Fruit fly (Drosophila melanogaster) whole organism, embryonic: ENCODE data around the gene Cpr66Cb.

Source experiments
- Bdp1 ChIP-seq: fragments of 200-800 bp; sonication (Bioruptor generic); optimal IDR thresholded peaks from 3 replicates; lab custom pipeline; 2016; ENCODE audit warnings: missing biosample characterization, missing genetic modification characterization
- Blimp-1 ChIP-seq: fragments of 200-800 bp; sonication (Bioruptor generic); optimal IDR thresholded peaks from 3 replicates; lab custom pipeline; 2018; ENCODE audit warnings: missing biosample characterization, missing genetic modification characterization, mild to moderate bottlenecking, moderate library complexity, missing genetic modification reagents
- CG10979 ChIP-seq: fragments of 200-800 bp; sonication (Bioruptor generic); optimal IDR thresholded peaks from 2 replicates; lab custom pipeline; 2018; ENCODE audit warnings: missing biosample characterization, mild to moderate bottlenecking, missing genetic modification characterization, moderate library complexity
- CG12104 ChIP-seq: fragments of 200-800 bp; sonication (Bioruptor generic); optimal IDR thresholded peaks from 3 replicates; lab custom pipeline; 2016; ENCODE audit warnings: missing biosample characterization, missing genetic modification characterization
- CG12391 ChIP-seq: fragments of 200-800 bp; sonication (Bioruptor generic); optimal IDR thresholded peaks from 3 replicates; lab custom pipeline; 2018; ENCODE audit warnings: missing biosample characterization, mild to moderate bottlenecking, missing genetic modification characterization, moderate library complexity
- CG12769 ChIP-seq: fragments of 200-800 bp; sonication (Bioruptor generic); optimal IDR thresholded peaks from 2 replicates; lab custom pipeline; 2019; ENCODE audit warnings: missing biosample characterization, mild to moderate bottlenecking, missing genetic modification characterization, moderate library complexity
- CG13287 ChIP-seq: fragments of 200-800 bp; sonication (Bioruptor generic); IDR thresholded peaks from 2 replicates; pipeline ENCODE4 v1.3.6; 2022; ENCODE audit warnings: missing biosample characterization, missing genetic modification characterization; ENCODE audit not compliant: partially characterized antibody
- CG13624 ChIP-seq: fragments of 200-800 bp; sonication (Bioruptor generic); optimal IDR thresholded peaks from 2 replicates; lab custom pipeline; 2016; ENCODE audit warnings: missing biosample characterization, missing genetic modification characterization
- CG13775 ChIP-seq: fragments of 200-800 bp; sonication (Bioruptor generic); optimal IDR thresholded peaks from 3 replicates; lab custom pipeline; 2017; ENCODE audit warnings: missing biosample characterization, mild to moderate bottlenecking, missing genetic modification characterization
- CG14860 ChIP-seq: fragments of 200-800 bp; sonication (Bioruptor generic); IDR thresholded peaks from 3 replicates; pipeline ENCODE4 v1.3.6; 2022; ENCODE audit warnings: missing biosample characterization, missing genetic modification characterization; ENCODE audit not compliant: partially characterized antibody
- CG17186 ChIP-seq: fragments of 200-800 bp; sonication (Bioruptor generic); optimal IDR thresholded peaks from 3 replicates; lab custom pipeline; 2017; ENCODE audit warnings: missing biosample characterization, missing genetic modification reagents, missing genetic modification characterization
- CG18764 ChIP-seq: fragments of 200-800 bp; sonication (Bioruptor generic); optimal IDR thresholded peaks from 3 replicates; lab custom pipeline; 2016; ENCODE audit warnings: missing biosample characterization, missing genetic modification characterization
- CG30403 ChIP-seq: fragments of 200-800 bp; sonication (Bioruptor generic); optimal IDR thresholded peaks from 3 replicates; lab custom pipeline; 2016; ENCODE audit warnings: missing biosample characterization, missing genetic modification characterization
- CG34422 ChIP-seq: fragments of 200-800 bp; sonication (Bioruptor generic); IDR thresholded peaks from 3 replicates; pipeline ENCODE4 v1.3.6; 2022; ENCODE audit warnings: missing biosample characterization, missing genetic modification characterization
- CG3847 ChIP-seq: fragments of 200-800 bp; sonication (Bioruptor generic); IDR thresholded peaks from 2 replicates; pipeline ENCODE4 v1.3.6; 2022; ENCODE audit warnings: missing biosample characterization, missing genetic modification characterization
- CG6272 ChIP-seq: fragments of 200-800 bp; sonication (Bioruptor generic); IDR thresholded peaks from 2 replicates; pipeline ENCODE4 v1.3.6; 2022; ENCODE audit warnings: missing biosample characterization, missing genetic modification characterization
- CG7372 ChIP-seq: fragments of 200-800 bp; sonication (Bioruptor generic); IDR thresholded peaks from 2 replicates; pipeline ENCODE4 v1.3.6; 2022; ENCODE audit warnings: missing biosample characterization, missing genetic modification characterization
- CG7839 ChIP-seq: fragments of 200-800 bp; sonication (Bioruptor generic); optimal IDR thresholded peaks from 3 replicates; lab custom pipeline; 2018; ENCODE audit warnings: missing biosample characterization, mild to moderate bottlenecking, missing genetic modification characterization, moderate library complexity
- CG7963 ChIP-seq: fragments of 200-800 bp; sonication (Bioruptor generic); IDR thresholded peaks from 3 replicates; pipeline ENCODE4 v1.3.6; 2022; ENCODE audit warnings: missing biosample characterization, missing genetic modification characterization; ENCODE audit not compliant: partially characterized antibody
- Dad ChIP-seq: fragments of 200-800 bp; sonication (Bioruptor generic); optimal IDR thresholded peaks from 3 replicates; lab custom pipeline; 2016; ENCODE audit warnings: missing biosample characterization, missing genetic modification characterization
- Dbx ChIP-seq: fragments of 200-800 bp; sonication (Bioruptor generic); IDR thresholded peaks from 3 replicates; pipeline ENCODE4 v1.3.6; 2022; ENCODE audit warnings: missing biosample characterization, missing genetic modification characterization
- Ets97D ChIP-seq: fragments of 200-800 bp; sonication (Bioruptor generic); optimal IDR thresholded peaks from 3 replicates; lab custom pipeline; 2016; ENCODE audit warnings: missing biosample characterization, missing genetic modification characterization
- Hey ChIP-seq: fragments of 200-800 bp; sonication (Bioruptor generic); optimal IDR thresholded peaks from 3 replicates; lab custom pipeline; 2018; ENCODE audit warnings: missing biosample characterization, mild to moderate bottlenecking, missing genetic modification characterization
- HmgD ChIP-seq: fragments of 200-800 bp; sonication (Bioruptor generic); optimal IDR thresholded peaks from 3 replicates; lab custom pipeline; 2016; ENCODE audit warnings: missing biosample characterization, missing genetic modification characterization
- Hmr ChIP-seq: fragments of 200-800 bp; sonication (Bioruptor generic); optimal IDR thresholded peaks from 3 replicates; lab custom pipeline; 2017; ENCODE audit warnings: mild to moderate bottlenecking, missing biosample characterization, missing genetic modification reagents, missing genetic modification characterization
- Hsf ChIP-seq: fragments of 200-800 bp; sonication (Bioruptor generic); optimal IDR thresholded peaks from 3 replicates; lab custom pipeline; 2016; ENCODE audit warnings: missing biosample characterization, missing genetic modification characterization
- NC2β ChIP-seq: fragments of 200-800 bp; sonication (Bioruptor generic); optimal IDR thresholded peaks from 2 replicates; lab custom pipeline; 2016; ENCODE audit warnings: missing biosample characterization, missing genetic modification characterization
- Opbp ChIP-seq: fragments of 200-800 bp; sonication (Bioruptor generic); IDR thresholded peaks from 3 replicates; pipeline ENCODE4 v1.3.6; 2022; ENCODE audit warnings: missing biosample characterization, missing genetic modification characterization; ENCODE audit not compliant: partially characterized antibody
- Side ChIP-seq: fragments of 200-800 bp; sonication (Bioruptor generic); optimal IDR thresholded peaks from 2 replicates; lab custom pipeline; 2016; ENCODE audit warnings: missing biosample characterization, missing genetic modification characterization
- Sry-δ ChIP-seq: fragments of 200-800 bp; sonication (Bioruptor generic); optimal IDR thresholded peaks from 2 replicates; lab custom pipeline; 2016; ENCODE audit warnings: missing biosample characterization, missing genetic modification characterization
- amos ChIP-seq: fragments of 200-800 bp; sonication (Bioruptor generic); IDR thresholded peaks from 2 replicates; pipeline ENCODE4 v1.3.6; 2022; ENCODE audit warnings: missing biosample characterization, missing genetic modification characterization; ENCODE audit not compliant: partially characterized antibody
- chm ChIP-seq: fragments of 200-800 bp; sonication (Bioruptor generic); IDR thresholded peaks from 2 replicates; pipeline ENCODE4 v1.3.6; 2022; ENCODE audit warnings: missing biosample characterization, missing genetic modification characterization
- maf-S ChIP-seq: fragments of 200-800 bp; sonication (Bioruptor generic); optimal IDR thresholded peaks from 2 replicates; lab custom pipeline; 2016; ENCODE audit warnings: missing biosample characterization, missing genetic modification characterization
- mld ChIP-seq: fragments of 200-800 bp; sonication (Bioruptor generic); IDR thresholded peaks from 3 replicates; pipeline ENCODE4 v1.3.6; 2022; ENCODE audit warnings: missing biosample characterization, missing genetic modification characterization; ENCODE audit not compliant: partially characterized antibody
- nau ChIP-seq: fragments of 200-800 bp; sonication (Bioruptor generic); optimal IDR thresholded peaks from 3 replicates; lab custom pipeline; 2017; ENCODE audit warnings: missing biosample characterization, mild to moderate bottlenecking, missing genetic modification characterization, missing genetic modification reagents
- pfk ChIP-seq: fragments of 200-800 bp; sonication (Bioruptor generic); optimal IDR thresholded peaks from 2 replicates; lab custom pipeline; 2018; ENCODE audit warnings: missing biosample characterization, mild to moderate bottlenecking, missing genetic modification characterization, moderate library complexity
- pho ChIP-seq: fragments of 200-800 bp; sonication (Bioruptor generic); optimal IDR thresholded peaks from 2 replicates; lab custom pipeline; 2016; ENCODE audit warnings: missing biosample characterization, missing genetic modification characterization
- phol ChIP-seq: fragments of 200-800 bp; sonication (Bioruptor generic); optimal IDR thresholded peaks from 3 replicates; lab custom pipeline; 2018; ENCODE audit warnings: missing biosample characterization, mild to moderate bottlenecking, missing genetic modification characterization, moderate library complexity
- prd ChIP-seq, 3 experiments: fragments of >200 bp in 2 of 3; fragments of 200-800 bp in 1 of 3; sonication (Bioruptor generic) in 1 of 3; optimal IDR thresholded peaks in 2 of 3; IDR thresholded peaks in 1 of 3; 2 replicates in 2 of 3; 3 replicates in 1 of 3; pipeline versions ENCODE4 v1.3.6 to Lab custom; 2017 to 2022; ENCODE audit warnings: missing biosample characterization in 1 of 3, missing genetic modification characterization in 1 of 3
- pum ChIP-seq: fragments of 200-800 bp; sonication (Bioruptor generic); optimal IDR thresholded peaks from 2 replicates; lab custom pipeline; 2016; ENCODE audit warnings: missing biosample characterization, missing genetic modification characterization
- stc ChIP-seq: fragments of 200-800 bp; sonication (Bioruptor generic); IDR thresholded peaks from 2 replicates; pipeline ENCODE4 v1.3.6; 2022; ENCODE audit warnings: missing biosample characterization, missing genetic modification characterization
- tin ChIP-seq: fragments of 200-800 bp; sonication (Bioruptor generic); optimal IDR thresholded peaks from 3 replicates; lab custom pipeline; 2016; ENCODE audit warnings: missing biosample characterization, missing genetic modification characterization
- toy ChIP-seq: fragments of 200-800 bp; sonication (Bioruptor generic); IDR thresholded peaks from 2 replicates; pipeline ENCODE4 v1.3.6; 2022; ENCODE audit warnings: missing biosample characterization, missing genetic modification characterization
- trem ChIP-seq: fragments of 200-800 bp; optimal IDR thresholded peaks from 3 replicates; lab custom pipeline; 2019; ENCODE audit warnings: missing biosample characterization, mild to moderate bottlenecking, missing genetic modification characterization, moderate library complexity
- tx ChIP-seq: fragments of 200-800 bp; sonication (Bioruptor generic); optimal IDR thresholded peaks from 2 replicates; lab custom pipeline; 2016; ENCODE audit warnings: missing biosample characterization, missing genetic modification characterization
- zen ChIP-seq: fragments of 200-800 bp; sonication (Bioruptor generic); optimal IDR thresholded peaks from 3 replicates; lab custom pipeline; 2018; ENCODE audit warnings: missing biosample characterization, mild to moderate bottlenecking, missing genetic modification characterization, moderate library complexity

Gene Cpr66Cb

dm6 chr3L:8289336-8290258 is 46.9 kb upstream of the Cpr66Cb start, which contains the start of gene cert (continued):
- TF ChIP-seq maf-S = peak; percentile 12
- peak; percentile 52 for TF ChIP-seq Bdp1
- peak; percentile 19 for TF ChIP-seq Hmr
- TF ChIP-seq chm = 0 out of 2 replicates have a peak, but pooled peaks have one; percentile 14
- no peak for TF ChIP-seq CG10979 (tag; lab: Kevin White, UChicago)
- peak; percentile 29 for TF ChIP-seq nau
- peak; percentile 98 for TF ChIP-seq Sry-δ (GFP tag; lab: Kevin White, UChicago)
- peak; percentile 16 for TF ChIP-seq CG7839 (tag; lab: Kevin White, UChicago)
- 0 out of 2 replicates have a peak, but pooled peaks have one; percentile 5 for TF ChIP-seq CG6272 (GFP tag; lab: Robert Waterston, UW)
- TF ChIP-seq CG13775 (GFP tag; lab: Kevin White, UChicago) = peak; percentile 33
- TF ChIP-seq stc = peak; percentile 36; the same call in 1 of the 2 replicates
- TF ChIP-seq CG12391 = peak; percentile 36
- TF ChIP-seq CG7963 (GFP tag; lab: Robert Waterston, UW) = peak; percentile 81
- no peak for TF ChIP-seq prd (optimal IDR thresholded peaks at IDR 0.05; lab: Kevin White, UChicago)
- 0 out of 3 replicates have a peak, but pooled peaks have one; percentile 11 for TF ChIP-seq prd (GFP tag; IDR thresholded peaks at IDR 0.05; lab: Robert Waterston, UW)
- peak; percentile 81; the same call in 2 of the 3 replicates for TF ChIP-seq CG34422 (GFP tag; lab: Robert Waterston, UW)
- peak; percentile 47 for TF ChIP-seq CG30403
- TF ChIP-seq Ets97D (GFP tag; lab: Kevin White, UChicago) = peak; percentile 65
- peak; percentile 90 for TF ChIP-seq Opbp
- peak; percentile 35 for TF ChIP-seq Dad
- peak; percentile 13 for TF ChIP-seq CG17186 (GFP tag; lab: Kevin White, UChicago)
- no peak for TF ChIP-seq CG7372
- TF ChIP-seq Hsf (GFP tag; lab: Kevin White, UChicago) = peak; percentile 34
- peak; percentile 36; the same call in 1 of the 3 replicates for TF ChIP-seq Dbx
- peak; percentile 91 for TF ChIP-seq amos (GFP tag; lab: Robert Waterston, UW)
- no peak for TF ChIP-seq Blimp-1 (GFP tag; lab: Kevin White, UChicago)
- TF ChIP-seq Hey (tag; lab: Kevin White, UChicago) = peak; percentile 14
- peak; percentile 33 for TF ChIP-seq NC2β (GFP tag; lab: Kevin White, UChicago)
- TF ChIP-seq tx = peak; percentile 26
- TF ChIP-seq HmgD (GFP tag; lab: Kevin White, UChicago) = peak; percentile 6
- peak; percentile 10 for TF ChIP-seq CG13624 (GFP tag; lab: Kevin White, UChicago)
- peak; percentile 45 for TF ChIP-seq pho
- TF ChIP-seq CG14860 (GFP tag; lab: Robert Waterston, UW) = peak; percentile 88
- peak; percentile 21 for TF ChIP-seq tin (GFP tag; lab: Kevin White, UChicago)
- TF ChIP-seq zen = peak; percentile 29
- TF ChIP-seq Side = no peak
- TF ChIP-seq CG3847 (GFP tag; lab: Robert Waterston, UW) = peak; percentile 49
- no peak for TF ChIP-seq CG18764
- no peak for TF ChIP-seq pfk
- peak; percentile 6 for TF ChIP-seq pum (GFP tag; lab: Kevin White, UChicago)
- TF ChIP-seq CG12104 = peak; percentile 10
- peak; percentile 57 for TF ChIP-seq phol (tag; lab: Kevin White, UChicago)
- peak; percentile 83; the same call in 2 of the 3 replicates for TF ChIP-seq mld
- peak; percentile 24 for TF ChIP-seq CG12769 (tag; lab: Kevin White, UChicago)
- TF ChIP-seq CG13287 (GFP tag; lab: Robert Waterston, UW) = peak; percentile 94
- TF ChIP-seq toy (GFP tag; lab: Robert Waterston, UW) = no peak
- TF ChIP-seq trem (tag; lab: Kevin White, UChicago) = peak; percentile 60
